Worm (Caenorhabditis elegans): ENCODE measurements around the gene R144.6.

R144.6 gene

DNA sequence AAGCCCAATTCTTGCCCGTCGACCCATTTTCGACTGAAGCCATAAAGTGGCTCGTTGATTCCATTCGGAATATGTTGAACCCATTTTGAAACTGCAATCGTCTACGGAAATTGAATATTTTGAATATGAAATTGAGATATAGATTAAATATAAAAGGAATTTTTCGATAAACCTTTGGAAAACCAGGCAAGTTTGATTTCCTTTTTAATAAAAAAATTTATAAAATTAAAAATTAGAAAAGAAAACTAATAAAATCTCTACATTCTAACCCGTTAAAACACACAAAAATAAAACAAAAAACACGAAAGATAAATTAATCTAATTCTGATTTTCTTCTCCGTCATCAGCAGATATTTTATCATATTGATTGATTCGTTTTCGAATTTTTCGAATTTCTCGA lies 2.4 kb upstream of the R144.6 start, which contains the start of gene R144.12:
R144.12 (minus strand) TSS at position 101 of the 400 bp plus-strand sequence.
- no peak for TF ChIP-seq mxl-2 (GFP tag; conservative IDR thresholded peaks at IDR 0.05)
- TF ChIP-seq php-3 (GFP tag; IDR thresholded peaks at IDR 0.05), result no peak
- no peak for TF ChIP-seq gei-8 (GFP tag; optimal IDR thresholded peaks at IDR 0.05)
- TF ChIP-seq lin-13 (GFP tag; optimal IDR thresholded peaks at IDR 0.05), result no peak
- TF ChIP-seq vab-7 (GFP tag; IDR thresholded peaks at IDR 0.05), result no peak
- no peak for TF ChIP-seq daf-8 (GFP tag; IDR thresholded peaks at IDR 0.05)
- TF ChIP-seq ZK337.2 (GFP tag; IDR thresholded peaks at IDR 0.05), result no peak
- TF ChIP-seq Y105C5A.15 (GFP tag; IDR thresholded peaks at IDR 0.05), result no peak
- TF ChIP-seq ama-1 (optimal IDR thresholded peaks at IDR 0.05), result no peak
- no peak for TF ChIP-seq sdz-12 (GFP tag; optimal IDR thresholded peaks at IDR 0.05)
- no peak for TF ChIP-seq F44E2.7 (GFP tag; IDR thresholded peaks at IDR 0.05)
- TF ChIP-seq hlh-30 (tag; optimal IDR thresholded peaks at IDR 0.05; ENCODE audit: insufficient read depth), result no peak
- no peak for TF ChIP-seq F26F4.8 (GFP tag; conservative IDR thresholded peaks at IDR 0.05)
- TF ChIP-seq ctbp-1 (GFP tag; IDR thresholded peaks at IDR 0.05), result no peak
- TF ChIP-seq pha-4 (GFP tag; IDR thresholded peaks at IDR 0.05), result no peak
- no peak for TF ChIP-seq pha-4 (tag; optimal IDR thresholded peaks at IDR 0.05)
- TF ChIP-seq mes-2 (tag; optimal IDR thresholded peaks at IDR 0.05; ENCODE audit: poor library complexity, severe bottlenecking), result no peak
- TF ChIP-seq nhr-77 (tag; optimal IDR thresholded peaks at IDR 0.05), result no peak
- TF ChIP-seq set-16 (GFP tag; IDR thresholded peaks at IDR 0.05), result no peak

DNA sequence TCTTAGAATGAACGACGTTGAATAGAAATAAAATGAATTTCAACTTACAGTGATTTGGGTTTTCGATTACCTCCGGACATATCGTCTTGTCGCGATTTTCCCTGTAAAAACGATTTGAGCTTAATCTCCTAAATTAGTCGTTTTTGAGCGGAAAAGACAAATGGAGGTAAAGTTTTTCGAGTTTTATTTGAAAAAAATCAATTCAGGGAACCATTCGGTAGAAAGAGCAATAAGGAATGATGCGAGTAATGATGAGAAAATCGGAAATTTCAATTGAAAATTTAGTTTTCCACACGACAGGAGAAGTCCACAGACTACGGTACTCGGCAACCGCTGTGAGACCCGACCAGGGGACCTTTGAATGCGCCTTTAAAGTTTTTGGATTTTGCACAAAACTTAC lies 2.3 kb downstream of the R144.6 start, which contains the start of gene R144.10:
R144.10 (minus strand) TSS at position 101 of the 400 bp plus-strand sequence.
- TF ChIP-seq dpl-1 (GFP tag; optimal IDR thresholded peaks at IDR 0.05), result no peak

DNA sequence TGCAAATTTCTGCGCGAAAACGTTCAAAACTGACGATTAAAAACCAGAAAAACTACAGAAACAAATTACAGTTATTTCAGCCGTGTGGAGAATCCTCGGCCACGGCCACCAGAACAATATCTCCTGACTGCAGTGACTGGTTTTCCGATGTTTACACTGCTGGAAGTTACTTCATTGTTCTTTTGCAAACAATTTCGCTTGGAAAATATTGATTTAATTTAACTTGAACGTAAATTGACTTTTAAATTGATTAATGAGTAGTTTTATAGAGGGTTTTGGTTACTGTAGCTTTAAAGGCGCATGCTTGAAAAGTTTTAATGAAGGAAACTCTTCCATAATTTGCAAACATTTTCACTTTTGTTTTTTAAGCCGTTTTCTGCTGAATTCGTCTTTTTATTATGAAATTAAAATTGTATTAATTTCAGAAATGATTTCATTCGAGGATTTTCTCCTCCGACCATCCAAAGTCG lies 5.5 kb downstream of the R144.6 start, which contains the start of gene smcr-8:
smcr-8 (plus strand) TSS at position 420 of the 470 bp plus-strand sequence.
- TF ChIP-seq duxl-1 (tag; optimal IDR thresholded peaks at IDR 0.05; ENCODE audit: poor library complexity) (no peak), ces-1 (GFP tag; optimal IDR thresholded peaks at IDR 0.05) (no peak), egl-27 (tag; optimal IDR thresholded peaks at IDR 0.05) (no peak), ztf-11 (tag; optimal IDR thresholded peaks at IDR 0.05) (no peak), fos-1 (tag; optimal IDR thresholded peaks at IDR 0.05) (no peak), nhr-28 (tag; optimal IDR thresholded peaks at IDR 0.05) (no peak), ceh-82 (tag; optimal IDR thresholded peaks at IDR 0.05) (no peak), F49E8.2 (tag; optimal IDR thresholded peaks at IDR 0.05; ENCODE audit: borderline replicate concordance) (no peak), zfp-3 (GFP tag; conservative IDR thresholded peaks at IDR 0.05) (no peak), madf-9 (GFP tag; conservative IDR thresholded peaks at IDR 0.05) (no peak), daf-19 (GFP tag; conservative IDR thresholded peaks at IDR 0.05) (no peak), nhr-10 (tag; optimal IDR thresholded peaks at IDR 0.05) (no peak), unc-39 (tag; optimal IDR thresholded peaks at IDR 0.05) (no peak), hlh-30 (tag; optimal IDR thresholded peaks at IDR 0.05; ENCODE audit: insufficient read depth) (no peak), dpl-1 (GFP tag; optimal IDR thresholded peaks at IDR 0.05) (peak; percentile 4), lin-1 (GFP tag; IDR thresholded peaks at IDR 0.05) (no peak), lsy-2 (tag; optimal IDR thresholded peaks at IDR 0.05) (peak in 1 of 2 experiments; percentile 2), tra-1 (GFP tag; IDR thresholded peaks at IDR 0.05) (0 out of 2 replicates have a peak, but pooled peaks have one; percentile 30), php-3 (GFP tag; IDR thresholded peaks at IDR 0.05) (no peak), mes-2 (tag; optimal IDR thresholded peaks at IDR 0.05; ENCODE audit: poor library complexity, severe bottlenecking) (peak; percentile 74), ceh-20 (GFP tag; IDR thresholded peaks at IDR 0.05) (no peak), tag-97 (GFP tag; IDR thresholded peaks at IDR 0.05) (no peak), mdl-1 (tag; optimal IDR thresholded peaks at IDR 0.05) (no peak), F44E2.7 (GFP tag; IDR thresholded peaks at IDR 0.05) (no peak), arid-1 (GFP tag; conservative IDR thresholded peaks at IDR 0.05) (no peak), Y48G9A.11 (GFP tag; IDR thresholded peaks at IDR 0.05) (0 out of 2 replicates have a peak, but pooled peaks have one; percentile 30), hmg-1.1 (GFP tag; IDR thresholded peaks at IDR 0.05) (no peak), nhr-102 (tag; optimal IDR thresholded peaks at IDR 0.05) (no peak), hif-1 (tag; optimal IDR thresholded peaks at IDR 0.05) (peak in 1 of 2 experiments; percentile 44), D1046.2 (GFP tag; IDR thresholded peaks at IDR 0.05) (no peak), sdz-12 (GFP tag; optimal IDR thresholded peaks at IDR 0.05) (no peak), Y75B8A.6 (GFP tag; IDR thresholded peaks at IDR 0.05) (no peak), nhr-76 (tag; optimal IDR thresholded peaks at IDR 0.05) (no peak)

Measured in whole organism, L4 larva.